Fruit fly (Drosophila melanogaster): Measurements from ENCODE around the gene CG13643.
A peak's percentile ranks its signal among the peaks of the same experiment; 100 is the strongest.

CG13643 gene

dm6 chr3R:24875939-24876842 lies 29.6 kb downstream of the CG13643 start, which contains the start of gene CG3744:
Gene CG3744 (minus strand): TSS chr3R:24876654.
- peak; percentile 92 for TF ChIP-seq BEAF-32 (GFP tag; optimal IDR thresholded peaks at IDR 0.05)
- peak; percentile 65 for TF ChIP-seq Gsc (GFP tag; IDR thresholded peaks at IDR 0.05)
- TF ChIP-seq Hand (GFP tag; optimal IDR thresholded peaks at IDR 0.05), result peak; percentile 68
- peak; percentile 77 for TF ChIP-seq CG1647 (GFP tag; optimal IDR thresholded peaks at IDR 0.05)
- TF ChIP-seq ham (GFP tag; IDR thresholded peaks at IDR 0.05), result peak; percentile 52; the same call in 1 of the 2 replicates
- peak; percentile 54 for TF ChIP-seq Spps (tag; optimal IDR thresholded peaks at IDR 0.05)
- peak; percentile 97 for TF ChIP-seq ken (GFP tag; IDR thresholded peaks at IDR 0.05)
- peak; percentile 92 for TF ChIP-seq Sry-δ (GFP tag; optimal IDR thresholded peaks at IDR 0.05)
- peak; percentile 68 for TF ChIP-seq CG3838 (GFP tag; optimal IDR thresholded peaks at IDR 0.05)
- peak; percentile 76 for TF ChIP-seq CG3065 (GFP tag; optimal IDR thresholded peaks at IDR 0.05)
- TF ChIP-seq oc (tag; optimal IDR thresholded peaks at IDR 0.05), result peak; percentile 78
- TF ChIP-seq CG7928 (GFP tag; optimal IDR thresholded peaks at IDR 0.05), result peak; percentile 63
- peak; percentile 72 for TF ChIP-seq CG30020 (tag; optimal IDR thresholded peaks at IDR 0.05)
- TF ChIP-seq Dref (GFP tag; IDR thresholded peaks at IDR 0.05), result peak; percentile 52
- TF ChIP-seq D (optimal IDR thresholded peaks at IDR 0.05), result no peak
- TF ChIP-seq D (GFP tag; optimal IDR thresholded peaks at IDR 0.05), result peak; percentile 76
- peak; percentile 94 for TF ChIP-seq CG2129 (GFP tag; IDR thresholded peaks at IDR 0.05; ENCODE audit: partially characterized antibody)
- TF ChIP-seq br (optimal IDR thresholded peaks at IDR 0.05), result no peak
- no peak for TF ChIP-seq CG17568 (GFP tag; optimal IDR thresholded peaks at IDR 0.05)
- peak; percentile 77; the same call in 1 of the 2 replicates for TF ChIP-seq Oaz (GFP tag; IDR thresholded peaks at IDR 0.05)
- no peak for TF ChIP-seq Neu2 (GFP tag; optimal IDR thresholded peaks at IDR 0.05; ENCODE audit: borderline replicate concordance)
- TF ChIP-seq gfzf (GFP tag; optimal IDR thresholded peaks at IDR 0.05), result peak; percentile 79
- TF ChIP-seq CG12299 (tag; optimal IDR thresholded peaks at IDR 0.05), result peak; percentile 86
- TF ChIP-seq Ada2b (GFP tag; IDR thresholded peaks at IDR 0.05), result peak; percentile 93
- TF ChIP-seq tin (GFP tag; optimal IDR thresholded peaks at IDR 0.05), result peak; percentile 95
- peak; percentile 87 for TF ChIP-seq gce (GFP tag; IDR thresholded peaks at IDR 0.05)
- TF ChIP-seq CG17802 (tag; optimal IDR thresholded peaks at IDR 0.05), result peak; percentile 45
- peak; percentile 99 for TF ChIP-seq slbo (GFP tag; IDR thresholded peaks at IDR 0.05)
- TF ChIP-seq CG6854 (GFP tag; optimal IDR thresholded peaks at IDR 0.05), result peak; percentile 70
- peak; percentile 79 to 87 for TF ChIP-seq Hr51 (GFP tag; optimal IDR thresholded peaks at IDR 0.05)
- no peak for TF ChIP-seq yki (optimal IDR thresholded peaks at IDR 0.05)
- TF ChIP-seq CG4707 (GFP tag; optimal IDR thresholded peaks at IDR 0.05), result peak; percentile 11
- peak; percentile 91 for TF ChIP-seq CG10209 (GFP tag; optimal IDR thresholded peaks at IDR 0.05)
- peak; percentile 29 for TF ChIP-seq stwl (tag; optimal IDR thresholded peaks at IDR 0.05)
- peak; percentile 98 for TF ChIP-seq Gug (GFP tag; IDR thresholded peaks at IDR 0.05)
- peak; percentile 87 for TF ChIP-seq HLH4C (GFP tag; IDR thresholded peaks at IDR 0.05; ENCODE audit: partially characterized antibody)
- peak; percentile 80 for TF ChIP-seq CG15601 (tag; optimal IDR thresholded peaks at IDR 0.05)
- no peak for TF ChIP-seq CG5180 (GFP tag; optimal IDR thresholded peaks at IDR 0.05)
- no peak for TF ChIP-seq hkb (optimal IDR thresholded peaks at IDR 0.05)
- peak; percentile 89 for TF ChIP-seq hkb (GFP tag; IDR thresholded peaks at IDR 0.05)
- peak; percentile 82 for TF ChIP-seq CG5245 (GFP tag; optimal IDR thresholded peaks at IDR 0.05)
- peak; percentile 99 for TF ChIP-seq Ets65A (GFP tag)
- TF ChIP-seq NK7.1 (GFP tag; optimal IDR thresholded peaks at IDR 0.05), result peak; percentile 24
- TF ChIP-seq fu2 (GFP tag; optimal IDR thresholded peaks at IDR 0.05), result peak; percentile 78
- TF ChIP-seq ab (GFP tag; optimal IDR thresholded peaks at IDR 0.05), result peak; percentile 66
- TF ChIP-seq fd96Cb (tag; optimal IDR thresholded peaks at IDR 0.05), result peak; percentile 81
- TF ChIP-seq ranshi (GFP tag; IDR thresholded peaks at IDR 0.05), result peak; percentile 95
- 0 out of 2 replicates have a peak, but pooled peaks have one; percentile 52 for TF ChIP-seq CkIIα-i1 (GFP tag; IDR thresholded peaks at IDR 0.05)
- peak; percentile 79 for TF ChIP-seq CG6813 (GFP tag; optimal IDR thresholded peaks at IDR 0.05)
